Fruit fly (Drosophila melanogaster) whole organism, embryonic: ENCODE results near the gene Bace.
A peak's percentile ranks its signal among the peaks of the same experiment; 100 is the strongest.

ENCODE experiments used
- BEAF-32 ChIP-seq: fragments of 200-800 bp; sonication (Bioruptor generic); optimal IDR thresholded peaks from 3 replicates; lab custom pipeline; 2017; ENCODE audit warnings: missing biosample characterization, missing genetic modification characterization, mild to moderate bottlenecking, moderate library complexity, missing genetic modification reagents
- CG10274 ChIP-seq: fragments of 200-800 bp; sonication (Bioruptor generic); optimal IDR thresholded peaks from 3 replicates; lab custom pipeline; 2017; ENCODE audit warnings: missing biosample characterization, mild to moderate bottlenecking, missing genetic modification characterization
- CG10543 ChIP-seq: fragments of 200-800 bp; sonication (Bioruptor generic); optimal IDR thresholded peaks from 3 replicates; lab custom pipeline; 2017; ENCODE audit warnings: missing biosample characterization, mild to moderate bottlenecking, missing genetic modification characterization, moderate library complexity
- CG12104 ChIP-seq: fragments of 200-800 bp; sonication (Bioruptor generic); optimal IDR thresholded peaks from 3 replicates; lab custom pipeline; 2016; ENCODE audit warnings: missing biosample characterization, missing genetic modification characterization
- CG14014 ChIP-seq: fragments of 200-800 bp; sonication (Bioruptor generic); IDR thresholded peaks from 2 replicates; pipeline ENCODE4 v1.3.6; 2022; ENCODE audit warnings: missing biosample characterization, missing genetic modification characterization
- CG15011 ChIP-seq: fragments of 200-800 bp; sonication (Bioruptor generic); optimal IDR thresholded peaks from 3 replicates; lab custom pipeline; 2018; ENCODE audit warnings: missing biosample characterization, mild to moderate bottlenecking, missing genetic modification characterization
- CG15696 ChIP-seq: fragments of 200-800 bp; sonication (Bioruptor generic); optimal IDR thresholded peaks from 2 replicates; lab custom pipeline; 2019; ENCODE audit warnings: missing biosample characterization, mild to moderate bottlenecking, missing genetic modification characterization, moderate library complexity
- CG17385 ChIP-seq: fragments of 200-800 bp; sonication (Bioruptor generic); optimal IDR thresholded peaks from 3 replicates; lab custom pipeline; 2018; ENCODE audit warnings: missing biosample characterization, mild to moderate bottlenecking, missing genetic modification characterization
- CG2129 ChIP-seq: fragments of 200-800 bp; sonication (Bioruptor generic); IDR thresholded peaks from 2 replicates; pipeline ENCODE4 v1.3.6; 2022; ENCODE audit warnings: missing biosample characterization, missing genetic modification characterization; ENCODE audit not compliant: partially characterized antibody
- CG30403 ChIP-seq: fragments of 200-800 bp; sonication (Bioruptor generic); optimal IDR thresholded peaks from 3 replicates; lab custom pipeline; 2016; ENCODE audit warnings: missing biosample characterization, missing genetic modification characterization
- CG32772 ChIP-seq: fragments of 200-800 bp; sonication (Bioruptor generic); IDR thresholded peaks from 2 replicates; pipeline ENCODE4 v1.3.6; 2022; ENCODE audit warnings: missing biosample characterization, missing genetic modification characterization
- CG42726 ChIP-seq: fragments of 200-800 bp; sonication (Bioruptor generic); IDR thresholded peaks from 2 replicates; pipeline ENCODE4 v1.3.6; 2022; ENCODE audit warnings: missing biosample characterization, missing genetic modification characterization; ENCODE audit not compliant: partially characterized antibody
- CG5953 ChIP-seq: fragments of 200-800 bp; sonication (Bioruptor generic); IDR thresholded peaks from 2 replicates; pipeline ENCODE4 v1.3.6; 2022; ENCODE audit warnings: missing biosample characterization, missing genetic modification characterization
- CG6654 ChIP-seq: fragments of 200-800 bp; sonication (Bioruptor generic); optimal IDR thresholded peaks from 2 replicates; lab custom pipeline; 2017; ENCODE audit warnings: missing biosample characterization, mild to moderate bottlenecking, missing genetic modification characterization
- CG7839 ChIP-seq: fragments of 200-800 bp; sonication (Bioruptor generic); optimal IDR thresholded peaks from 3 replicates; lab custom pipeline; 2018; ENCODE audit warnings: missing biosample characterization, mild to moderate bottlenecking, missing genetic modification characterization, moderate library complexity
- Chrac-16 ChIP-seq: fragments of 200-800 bp; sonication (Bioruptor generic); optimal IDR thresholded peaks from 3 replicates; lab custom pipeline; 2016; ENCODE audit warnings: missing biosample characterization, missing genetic modification characterization
- CkIIα-i1 ChIP-seq: fragments of 200-800 bp; sonication (Bioruptor generic); IDR thresholded peaks from 2 replicates; pipeline ENCODE4 v1.3.6; 2022; ENCODE audit warnings: missing biosample characterization, missing genetic modification characterization
- Dip2 ChIP-seq: fragments of 200-800 bp; sonication (Bioruptor generic); IDR thresholded peaks from 2 replicates; pipeline ENCODE4 v1.3.6; 2022; ENCODE audit warnings: missing biosample characterization, missing genetic modification characterization
- H15 ChIP-seq: fragments of 200-800 bp; sonication (Bioruptor generic); IDR thresholded peaks from 3 replicates; pipeline ENCODE4 v1.3.6; 2022; ENCODE audit warnings: missing biosample characterization, missing genetic modification characterization
- HLH4C ChIP-seq: fragments of 200-800 bp; sonication (Bioruptor generic); IDR thresholded peaks from 3 replicates; pipeline ENCODE4 v1.3.6; 2022; ENCODE audit warnings: missing biosample characterization, missing genetic modification characterization; ENCODE audit not compliant: partially characterized antibody
- Hr3 ChIP-seq: fragments of 200-800 bp; sonication (Bioruptor generic); optimal IDR thresholded peaks from 3 replicates; lab custom pipeline; 2016; ENCODE audit warnings: missing biosample characterization, missing genetic modification characterization
- Jarid2 ChIP-seq: fragments of 200-800 bp; sonication (Bioruptor generic); optimal IDR thresholded peaks from 3 replicates; lab custom pipeline; 2017; ENCODE audit warnings: mild to moderate bottlenecking, missing biosample characterization, missing genetic modification reagents, missing genetic modification characterization
- Lim3 ChIP-seq: fragments of 200-800 bp; sonication (Bioruptor generic); IDR thresholded peaks from 2 replicates; pipeline ENCODE4 v1.3.6; 2022; ENCODE audit warnings: missing biosample characterization, missing genetic modification characterization
- Lpt ChIP-seq: fragments of >200 bp; optimal IDR thresholded peaks from 2 replicates; lab custom pipeline; 2018; ENCODE audit warnings: missing biosample characterization, missing genetic modification characterization
- Mes4 ChIP-seq: fragments of 200-800 bp; sonication (Bioruptor generic); optimal IDR thresholded peaks from 2 replicates; lab custom pipeline; 2016; ENCODE audit warnings: missing biosample characterization, missing genetic modification characterization
- NfI ChIP-seq: fragments of 200-800 bp; sonication (Bioruptor generic); optimal IDR thresholded peaks from 3 replicates; lab custom pipeline; 2018; ENCODE audit warnings: missing biosample characterization, mild to moderate bottlenecking, missing genetic modification characterization, moderate library complexity
- Oaz ChIP-seq: fragments of 200-800 bp; sonication (Bioruptor generic); IDR thresholded peaks from 2 replicates; pipeline ENCODE4 v1.3.6; 2022; ENCODE audit warnings: missing biosample characterization, missing genetic modification characterization
- Sox102F ChIP-seq: fragments of 200-800 bp; sonication (Bioruptor generic); optimal IDR thresholded peaks from 2 replicates; lab custom pipeline; 2018; ENCODE audit warnings: missing biosample characterization, mild to moderate bottlenecking, missing genetic modification characterization, moderate library complexity
- Ssrp ChIP-seq: fragments of 200-800 bp; sonication (Bioruptor generic); optimal IDR thresholded peaks from 2 replicates; lab custom pipeline; 2018; ENCODE audit warnings: missing biosample characterization, mild to moderate bottlenecking, missing genetic modification characterization, moderate library complexity
- Xrp1 ChIP-seq: fragments of 200-800 bp; sonication (Bioruptor generic); IDR thresholded peaks from 2 replicates; pipeline ENCODE4 v1.3.6; 2022; ENCODE audit warnings: missing biosample characterization, missing genetic modification characterization
- ac ChIP-seq: fragments of 200-800 bp; sonication (Bioruptor generic); optimal IDR thresholded peaks from 3 replicates; lab custom pipeline; 2017; ENCODE audit warnings: missing biosample characterization, mild to moderate bottlenecking, missing genetic modification characterization
- al ChIP-seq: fragments of 200-800 bp; sonication (Bioruptor generic); IDR thresholded peaks from 2 replicates; pipeline ENCODE4 v1.3.6; 2022; ENCODE audit warnings: missing biosample characterization, missing genetic modification characterization
- ara ChIP-seq: fragments of 200-800 bp; sonication (Bioruptor generic); IDR thresholded peaks from 2 replicates; pipeline ENCODE4 v1.3.6; 2022; ENCODE audit warnings: missing biosample characterization, missing genetic modification characterization
- ems ChIP-seq: fragments of 200-800 bp; sonication (Bioruptor generic); optimal IDR thresholded peaks from 3 replicates; lab custom pipeline; 2016; ENCODE audit warnings: missing biosample characterization, missing genetic modification characterization
- fd64A ChIP-seq: fragments of 200-800 bp; sonication (Bioruptor generic); optimal IDR thresholded peaks from 3 replicates; lab custom pipeline; 2018; ENCODE audit warnings: missing biosample characterization, mild to moderate bottlenecking, missing genetic modification characterization
- gcm2 ChIP-seq: fragments of 200-800 bp; sonication (Bioruptor generic); optimal IDR thresholded peaks from 2 replicates; lab custom pipeline; 2016; ENCODE audit warnings: missing biosample characterization, missing genetic modification characterization
- lab ChIP-seq: fragments of 200-800 bp; sonication (Bioruptor generic); optimal IDR thresholded peaks from 3 replicates; lab custom pipeline; 2017; ENCODE audit warnings: missing biosample characterization, missing genetic modification characterization, mild to moderate bottlenecking, moderate library complexity, missing genetic modification reagents
- mld ChIP-seq: fragments of 200-800 bp; sonication (Bioruptor generic); IDR thresholded peaks from 3 replicates; pipeline ENCODE4 v1.3.6; 2022; ENCODE audit warnings: missing biosample characterization, missing genetic modification characterization; ENCODE audit not compliant: partially characterized antibody
- p53 ChIP-seq: fragments of 200-800 bp; sonication (Bioruptor generic); optimal IDR thresholded peaks from 2 replicates; lab custom pipeline; 2016; ENCODE audit warnings: missing biosample characterization, missing genetic modification characterization
- pfk ChIP-seq: fragments of 200-800 bp; sonication (Bioruptor generic); optimal IDR thresholded peaks from 2 replicates; lab custom pipeline; 2018; ENCODE audit warnings: missing biosample characterization, mild to moderate bottlenecking, missing genetic modification characterization, moderate library complexity
- pho ChIP-seq: fragments of 200-800 bp; sonication (Bioruptor generic); optimal IDR thresholded peaks from 2 replicates; lab custom pipeline; 2016; ENCODE audit warnings: missing biosample characterization, missing genetic modification characterization
- prd ChIP-seq, 3 experiments: fragments of >200 bp in 2 of 3; fragments of 200-800 bp in 1 of 3; sonication (Bioruptor generic) in 1 of 3; optimal IDR thresholded peaks in 2 of 3; IDR thresholded peaks in 1 of 3; 2 replicates in 2 of 3; 3 replicates in 1 of 3; pipeline versions ENCODE4 v1.3.6 to Lab custom; 2017 to 2022; ENCODE audit warnings: missing biosample characterization in 1 of 3, missing genetic modification characterization in 1 of 3
- ro ChIP-seq: fragments of 200-800 bp; sonication (Bioruptor generic); IDR thresholded peaks from 2 replicates; pipeline ENCODE4 v1.3.6; 2022; ENCODE audit warnings: missing biosample characterization, missing genetic modification characterization
- run ChIP-seq: fragments of 200-800 bp; sonication (Bioruptor generic); optimal IDR thresholded peaks from 3 replicates; lab custom pipeline; 2018; ENCODE audit warnings: missing biosample characterization, mild to moderate bottlenecking, missing genetic modification characterization
- sens-2 ChIP-seq: fragments of 200-800 bp; sonication (Bioruptor generic); IDR thresholded peaks from 2 replicates; pipeline ENCODE4 v1.3.6; 2022; ENCODE audit warnings: missing biosample characterization, missing genetic modification characterization
- slbo ChIP-seq: fragments of 200-800 bp; sonication (Bioruptor generic); IDR thresholded peaks from 2 replicates; pipeline ENCODE4 v1.3.6; 2022; ENCODE audit warnings: missing biosample characterization, missing genetic modification characterization
- slp2 ChIP-seq: fragments of 200-800 bp; sonication (Bioruptor generic); optimal IDR thresholded peaks from 2 replicates; lab custom pipeline; 2016; ENCODE audit warnings: missing biosample characterization, missing genetic modification characterization
- sob ChIP-seq: fragments of 200-800 bp; sonication (Bioruptor generic); IDR thresholded peaks from 2 replicates; pipeline ENCODE4 v1.3.6; 2022; ENCODE audit warnings: missing biosample characterization, missing genetic modification characterization
- twi ChIP-seq: fragments of 200-800 bp; optimal IDR thresholded peaks from 2 replicates; lab custom pipeline; 2019; ENCODE audit warnings: missing biosample characterization, mild to moderate bottlenecking, missing genetic modification characterization, moderate library complexity
- vnd ChIP-seq: fragments of 200-800 bp; sonication (Bioruptor generic); IDR thresholded peaks from 3 replicates; pipeline ENCODE4 v1.3.6; 2022; ENCODE audit warnings: missing biosample characterization, missing genetic modification characterization; ENCODE audit not compliant: partially characterized antibody

Bace gene

dm6 chr2L:8514748-8515147, 18.6 kb upstream of the Bace start, which contains the start of the genes CG13097 and PIG-U (continued):
- peak; percentile 92 for TF ChIP-seq slbo (GFP tag; lab: Robert Waterston, UW)
- TF ChIP-seq fd64A: peak; percentile 31
- TF ChIP-seq CG10274 (GFP tag; lab: Kevin White, UChicago): peak; percentile 29
- TF ChIP-seq slp2 (GFP tag; lab: Kevin White, UChicago): peak; percentile 13
- TF ChIP-seq CG14014 (GFP tag; lab: Robert Waterston, UW): peak; percentile 73
- peak; percentile 94 for TF ChIP-seq sob (GFP tag; lab: Robert Waterston, UW)
- peak; percentile 75 for TF ChIP-seq CG7839 (tag; lab: Kevin White, UChicago)
- TF ChIP-seq Lim3 (GFP tag; lab: Robert Waterston, UW): no peak
- TF ChIP-seq Chrac-16 (GFP tag; lab: Kevin White, UChicago): peak; percentile 89
- TF ChIP-seq mld (GFP tag; lab: Robert Waterston, UW): peak; percentile 74; the same call in 1 of the 3 replicates
- peak; percentile 58 for TF ChIP-seq twi
- peak; percentile 31 for TF ChIP-seq CG6654
- peak; percentile 46; the same call in 1 of the 2 replicates for TF ChIP-seq Oaz
- peak; percentile 45; the same call in 1 of the 2 replicates for TF ChIP-seq CG5953 (GFP tag; lab: Robert Waterston, UW)
- TF ChIP-seq lab (GFP tag; lab: Kevin White, UChicago): no peak
- TF ChIP-seq CG2129: peak; percentile 97
- peak; percentile 8 for TF ChIP-seq pfk (GFP tag; lab: Kevin White, UChicago)
- TF ChIP-seq CG17385: peak; percentile 74
- no peak for TF ChIP-seq Jarid2 (GFP tag; lab: Kevin White, UChicago)
- TF ChIP-seq CG15696 (tag; lab: Kevin White, UChicago): peak; percentile 83
- TF ChIP-seq prd (optimal IDR thresholded peaks at IDR 0.05; lab: Kevin White, UChicago): no peak
- peak; percentile 90 for TF ChIP-seq prd (GFP tag; IDR thresholded peaks at IDR 0.05; lab: Robert Waterston, UW)
- TF ChIP-seq Mes4 (GFP tag; lab: Kevin White, UChicago): peak; percentile 12
- peak; percentile 57 for TF ChIP-seq CG12104 (GFP tag; lab: Kevin White, UChicago)
- TF ChIP-seq CG15011 (GFP tag; lab: Kevin White, UChicago): no peak
- TF ChIP-seq Sox102F: no peak
- TF ChIP-seq ro: no peak
- TF ChIP-seq vnd: peak; percentile 90
- peak; percentile 77 for TF ChIP-seq Hr3
- TF ChIP-seq sens-2 (GFP tag; lab: Robert Waterston, UW): 0 out of 2 replicates have a peak, but pooled peaks have one; percentile 36
- peak; percentile 80 for TF ChIP-seq al
- peak; percentile 24 for TF ChIP-seq run (tag; lab: Kevin White, UChicago)
- peak; percentile 78 for TF ChIP-seq CG32772 (GFP tag; lab: Robert Waterston, UW)
- TF ChIP-seq CG42726 (GFP tag; lab: Robert Waterston, UW): peak; percentile 71; the same call in 1 of the 2 replicates
- peak; percentile 81 for TF ChIP-seq Xrp1
- TF ChIP-seq CkIIα-i1 (GFP tag; lab: Robert Waterston, UW): no peak
- TF ChIP-seq p53 (GFP tag; lab: Kevin White, UChicago): peak; percentile 6
- no peak for TF ChIP-seq Dip2 (GFP tag; lab: Robert Waterston, UW)
- peak; percentile 74 for TF ChIP-seq pho
- TF ChIP-seq H15: peak; percentile 77; the same call in 2 of the 3 replicates
- TF ChIP-seq BEAF-32 (GFP tag; lab: Kevin White, UChicago): peak; percentile 94
- TF ChIP-seq ac (GFP tag; lab: Kevin White, UChicago): peak; percentile 1
- TF ChIP-seq NfI: peak; percentile 70
- peak; percentile 88 for TF ChIP-seq ems (GFP tag; lab: Kevin White, UChicago)
- TF ChIP-seq CG10543: peak; percentile 70
- peak; percentile 92 for TF ChIP-seq CG30403 (GFP tag; lab: Kevin White, UChicago)
- TF ChIP-seq gcm2 (GFP tag; lab: Kevin White, UChicago): no peak
- peak; percentile 63 for TF ChIP-seq Ssrp (tag; lab: Kevin White, UChicago)
- peak; percentile 79 for TF ChIP-seq ara (GFP tag; lab: Robert Waterston, UW)
- TF ChIP-seq Lpt (GFP tag; lab: Kevin White, UChicago): no peak
- TF ChIP-seq HLH4C (GFP tag; lab: Robert Waterston, UW): peak; percentile 86
